Fruit fly (Drosophila melanogaster) whole organism, embryonic: ENCODE results near the gene CG12020.

ENCODE experiments used
- CG10543 ChIP-seq: fragments of 200-800 bp; sonication (Bioruptor generic); optimal IDR thresholded peaks from 3 replicates; lab custom pipeline; 2017; ENCODE audit warnings: missing biosample characterization, mild to moderate bottlenecking, missing genetic modification characterization, moderate library complexity
- CG10959 ChIP-seq: fragments of 200-800 bp; sonication (Bioruptor generic); IDR thresholded peaks from 2 replicates; pipeline ENCODE4 v1.3.6; 2022; ENCODE audit warnings: missing biosample characterization, missing genetic modification characterization
- CG11723 ChIP-seq: fragments of 200-800 bp; sonication (Bioruptor generic); optimal IDR thresholded peaks from 2 replicates; lab custom pipeline; 2017; ENCODE audit warnings: missing biosample characterization, mild to moderate bottlenecking, missing genetic modification characterization
- CG15011 ChIP-seq: fragments of 200-800 bp; sonication (Bioruptor generic); optimal IDR thresholded peaks from 3 replicates; lab custom pipeline; 2018; ENCODE audit warnings: missing biosample characterization, mild to moderate bottlenecking, missing genetic modification characterization
- CG15269 ChIP-seq: fragments of 200-800 bp; sonication (Bioruptor generic); optimal IDR thresholded peaks from 2 replicates; lab custom pipeline; 2018; ENCODE audit warnings: missing biosample characterization, mild to moderate bottlenecking, missing genetic modification characterization, moderate library complexity
- CG17186 ChIP-seq: fragments of 200-800 bp; sonication (Bioruptor generic); optimal IDR thresholded peaks from 3 replicates; lab custom pipeline; 2017; ENCODE audit warnings: missing biosample characterization, missing genetic modification reagents, missing genetic modification characterization
- CG18262 ChIP-seq: fragments of 200-800 bp; optimal IDR thresholded peaks from 3 replicates; lab custom pipeline; 2019; ENCODE audit warnings: missing biosample characterization, mild to moderate bottlenecking, missing genetic modification characterization, moderate library complexity
- CG31224 ChIP-seq: fragments of 200-800 bp; sonication (Bioruptor generic); IDR thresholded peaks from 2 replicates; pipeline ENCODE4 v1.3.6; 2022; ENCODE audit warnings: missing biosample characterization, missing genetic modification characterization
- CG32772 ChIP-seq: fragments of 200-800 bp; sonication (Bioruptor generic); IDR thresholded peaks from 2 replicates; pipeline ENCODE4 v1.3.6; 2022; ENCODE audit warnings: missing biosample characterization, missing genetic modification characterization
- CG7963 ChIP-seq: fragments of 200-800 bp; sonication (Bioruptor generic); IDR thresholded peaks from 3 replicates; pipeline ENCODE4 v1.3.6; 2022; ENCODE audit warnings: missing biosample characterization, missing genetic modification characterization; ENCODE audit not compliant: partially characterized antibody
- CG8359 ChIP-seq: fragments of 200-800 bp; sonication (Bioruptor generic); optimal IDR thresholded peaks from 2 replicates; lab custom pipeline; 2017; ENCODE audit warnings: missing biosample characterization, mild to moderate bottlenecking, missing genetic modification characterization, borderline replicate concordance
- E2f1 ChIP-seq: fragments of 200-800 bp; sonication (Bioruptor generic); IDR thresholded peaks from 2 replicates; pipeline ENCODE4 v1.3.6; 2022; ENCODE audit warnings: missing biosample characterization, missing genetic modification characterization
- Elba2 ChIP-seq: fragments of 200-800 bp; sonication (Bioruptor generic); optimal IDR thresholded peaks from 3 replicates; lab custom pipeline; 2016; ENCODE audit warnings: missing biosample characterization, missing genetic modification characterization
- Fer2 ChIP-seq: fragments of 200-800 bp; sonication (Bioruptor generic); optimal IDR thresholded peaks from 2 replicates; lab custom pipeline; 2018; ENCODE audit warnings: missing biosample characterization, mild to moderate bottlenecking, missing genetic modification characterization, moderate library complexity
- HmgD ChIP-seq: fragments of 200-800 bp; sonication (Bioruptor generic); optimal IDR thresholded peaks from 3 replicates; lab custom pipeline; 2016; ENCODE audit warnings: missing biosample characterization, missing genetic modification characterization
- Hmx ChIP-seq: fragments of 200-800 bp; sonication (Bioruptor generic); optimal IDR thresholded peaks from 2 replicates; lab custom pipeline; 2016; ENCODE audit warnings: missing biosample characterization, missing genetic modification characterization
- Meics ChIP-seq: fragments of 200-800 bp; sonication (Bioruptor generic); optimal IDR thresholded peaks from 2 replicates; lab custom pipeline; 2017; ENCODE audit warnings: missing biosample characterization, mild to moderate bottlenecking, missing genetic modification characterization
- NC2α ChIP-seq: fragments of 200-800 bp; sonication (Bioruptor generic); optimal IDR thresholded peaks from 2 replicates; lab custom pipeline; 2016; ENCODE audit warnings: missing biosample characterization, missing genetic modification characterization
- Neu2 ChIP-seq: fragments of 200-800 bp; sonication (Bioruptor generic); optimal IDR thresholded peaks from 3 replicates; lab custom pipeline; 2016; ENCODE audit warnings: missing biosample characterization, missing genetic modification characterization, borderline replicate concordance
- Ptx1 ChIP-seq: fragments of 200-800 bp; sonication (Bioruptor generic); IDR thresholded peaks from 2 replicates; pipeline ENCODE4 v1.3.6; 2022; ENCODE audit warnings: missing biosample characterization, missing genetic modification characterization
- Tbp ChIP-seq: fragments of >200 bp; optimal IDR thresholded peaks from 2 replicates; lab custom pipeline; 2018; ENCODE audit warnings: missing biosample characterization, missing genetic modification characterization
- Vsx1 ChIP-seq: fragments of 200-800 bp; sonication (Bioruptor generic); optimal IDR thresholded peaks from 2 replicates; lab custom pipeline; 2017; ENCODE audit warnings: missing biosample characterization, mild to moderate bottlenecking, missing genetic modification characterization, missing genetic modification reagents
- caup ChIP-seq: fragments of 200-800 bp; sonication (Bioruptor generic); optimal IDR thresholded peaks from 3 replicates; lab custom pipeline; 2017; ENCODE audit warnings: missing biosample characterization, mild to moderate bottlenecking, missing genetic modification characterization, moderate library complexity; ENCODE audit not compliant: severe bottlenecking
- crp ChIP-seq, 2 experiments: fragments of 200-800 bp; sonication (Bioruptor generic); optimal IDR thresholded peaks; 2 replicates in 1 of 2; 3 replicates in 1 of 2; lab custom pipeline; 2017; ENCODE audit warnings: missing biosample characterization in 2 of 2, missing genetic modification characterization in 2 of 2, mild to moderate bottlenecking in 1 of 2, moderate library complexity in 1 of 2
- dmrt99B ChIP-seq: fragments of 200-800 bp; sonication (Bioruptor generic); optimal IDR thresholded peaks from 2 replicates; lab custom pipeline; 2018; ENCODE audit warnings: missing biosample characterization, mild to moderate bottlenecking, missing genetic modification characterization, moderate library complexity
- emc ChIP-seq: fragments of 200-800 bp; sonication (Bioruptor generic); optimal IDR thresholded peaks from 2 replicates; lab custom pipeline; 2016; ENCODE audit warnings: missing biosample characterization, missing genetic modification characterization
- en ChIP-seq: fragments of 200-800 bp; sonication (Bioruptor generic); optimal IDR thresholded peaks from 2 replicates; lab custom pipeline; 2016; ENCODE audit warnings: missing biosample characterization, missing genetic modification characterization
- exex ChIP-seq: fragments of 200-800 bp; sonication (Bioruptor generic); optimal IDR thresholded peaks from 4 replicates; lab custom pipeline; 2018; ENCODE audit warnings: missing biosample characterization, mild to moderate bottlenecking, missing genetic modification characterization, moderate library complexity
- ftz-f1 ChIP-seq: fragments of 200-800 bp; sonication (Bioruptor generic); optimal IDR thresholded peaks from 2 replicates; lab custom pipeline; 2016; ENCODE audit warnings: missing biosample characterization, missing genetic modification characterization
- hbn ChIP-seq: fragments of 200-800 bp; sonication (Bioruptor generic); IDR thresholded peaks from 2 replicates; pipeline ENCODE4 v1.3.6; 2022; ENCODE audit warnings: missing biosample characterization, missing genetic modification characterization; ENCODE audit not compliant: partially characterized antibody
- mam ChIP-seq: fragments of 200-800 bp; sonication (Bioruptor generic); optimal IDR thresholded peaks from 3 replicates; lab custom pipeline; 2016; ENCODE audit warnings: missing biosample characterization, missing genetic modification characterization
- mld ChIP-seq: fragments of 200-800 bp; sonication (Bioruptor generic); IDR thresholded peaks from 3 replicates; pipeline ENCODE4 v1.3.6; 2022; ENCODE audit warnings: missing biosample characterization, missing genetic modification characterization; ENCODE audit not compliant: partially characterized antibody
- nerfin-1 ChIP-seq: fragments of 200-800 bp; sonication (Bioruptor generic); optimal IDR thresholded peaks from 3 replicates; lab custom pipeline; 2019; ENCODE audit warnings: missing biosample characterization, mild to moderate bottlenecking, missing genetic modification characterization, moderate library complexity
- nmo ChIP-seq: fragments of 200-800 bp; sonication (Bioruptor generic); optimal IDR thresholded peaks from 2 replicates; lab custom pipeline; 2018; ENCODE audit warnings: missing biosample characterization, mild to moderate bottlenecking, missing genetic modification characterization, moderate library complexity
- p53 ChIP-seq: fragments of 200-800 bp; sonication (Bioruptor generic); optimal IDR thresholded peaks from 2 replicates; lab custom pipeline; 2016; ENCODE audit warnings: missing biosample characterization, missing genetic modification characterization
- pan ChIP-seq, 4 experiments: fragments of >200 bp in 3 of 4; fragments of 200-800 bp in 1 of 4; sonication (Bioruptor generic) in 1 of 4; optimal IDR thresholded peaks in 3 of 4; IDR thresholded peaks in 1 of 4; 2 replicates each; pipeline versions ENCODE4 v1.3.6 to Lab custom; 2017 to 2022; ENCODE audit warnings: missing biosample characterization in 2 of 4, missing genetic modification characterization in 2 of 4, mixed read lengths in 1 of 4
- pros ChIP-seq: fragments of 200-800 bp; sonication (Bioruptor generic); optimal IDR thresholded peaks from 3 replicates; lab custom pipeline; 2019; ENCODE audit warnings: missing biosample characterization, mild to moderate bottlenecking, missing genetic modification characterization, moderate library complexity
- ranshi ChIP-seq: fragments of 200-800 bp; sonication (Bioruptor generic); IDR thresholded peaks from 2 replicates; pipeline ENCODE4 v1.3.6; 2022; ENCODE audit warnings: missing biosample characterization, missing genetic modification characterization
- row ChIP-seq: fragments of 200-800 bp; sonication (Bioruptor generic); IDR thresholded peaks from 3 replicates; pipeline ENCODE4 v1.3.6; 2022; ENCODE audit warnings: missing biosample characterization, missing genetic modification characterization
- sc ChIP-seq, 3 experiments: fragments of >200 bp in 2 of 3; fragments of 200-800 bp in 1 of 3; sonication (Bioruptor generic) in 1 of 3; optimal IDR thresholded peaks; 2 replicates in 2 of 3; 3 replicates in 1 of 3; lab custom pipeline; 2017; ENCODE audit warnings: mild to moderate bottlenecking in 1 of 3, missing biosample characterization in 1 of 3, missing genetic modification characterization in 1 of 3, missing genetic modification reagents in 1 of 3
- schlank ChIP-seq: fragments of 200-800 bp; sonication (Bioruptor generic); optimal IDR thresholded peaks from 2 replicates; lab custom pipeline; 2018; ENCODE audit warnings: missing biosample characterization, mild to moderate bottlenecking, missing genetic modification characterization
- slou ChIP-seq: fragments of 200-800 bp; sonication (Bioruptor generic); optimal IDR thresholded peaks from 3 replicates; lab custom pipeline; 2016; ENCODE audit warnings: missing biosample characterization, missing genetic modification characterization
- slp2 ChIP-seq: fragments of 200-800 bp; sonication (Bioruptor generic); optimal IDR thresholded peaks from 2 replicates; lab custom pipeline; 2016; ENCODE audit warnings: missing biosample characterization, missing genetic modification characterization
- tap ChIP-seq: fragments of 200-800 bp; optimal IDR thresholded peaks from 3 replicates; lab custom pipeline; 2019; ENCODE audit warnings: missing biosample characterization, mild to moderate bottlenecking, missing genetic modification characterization, moderate library complexity
- tgo ChIP-seq: fragments of 200-800 bp; sonication (Bioruptor generic); IDR thresholded peaks from 3 replicates; pipeline ENCODE4 v1.3.6; 2022; ENCODE audit warnings: missing biosample characterization, missing genetic modification characterization
- tup ChIP-seq: fragments of 200-800 bp; sonication (Bioruptor generic); optimal IDR thresholded peaks from 2 replicates; lab custom pipeline; 2016; ENCODE audit warnings: missing biosample characterization, mild to moderate bottlenecking, missing genetic modification characterization, moderate library complexity
- vfl ChIP-seq: fragments of 200-800 bp; sonication (Bioruptor generic); optimal IDR thresholded peaks from 2 replicates; lab custom pipeline; 2016; ENCODE audit warnings: missing biosample characterization, missing genetic modification characterization
- z ChIP-seq: fragments of 200-800 bp; sonication (Bioruptor generic); IDR thresholded peaks from 3 replicates; pipeline ENCODE4 v1.3.6; 2022; ENCODE audit warnings: missing biosample characterization, missing genetic modification characterization

CG12020 gene

DNA sequence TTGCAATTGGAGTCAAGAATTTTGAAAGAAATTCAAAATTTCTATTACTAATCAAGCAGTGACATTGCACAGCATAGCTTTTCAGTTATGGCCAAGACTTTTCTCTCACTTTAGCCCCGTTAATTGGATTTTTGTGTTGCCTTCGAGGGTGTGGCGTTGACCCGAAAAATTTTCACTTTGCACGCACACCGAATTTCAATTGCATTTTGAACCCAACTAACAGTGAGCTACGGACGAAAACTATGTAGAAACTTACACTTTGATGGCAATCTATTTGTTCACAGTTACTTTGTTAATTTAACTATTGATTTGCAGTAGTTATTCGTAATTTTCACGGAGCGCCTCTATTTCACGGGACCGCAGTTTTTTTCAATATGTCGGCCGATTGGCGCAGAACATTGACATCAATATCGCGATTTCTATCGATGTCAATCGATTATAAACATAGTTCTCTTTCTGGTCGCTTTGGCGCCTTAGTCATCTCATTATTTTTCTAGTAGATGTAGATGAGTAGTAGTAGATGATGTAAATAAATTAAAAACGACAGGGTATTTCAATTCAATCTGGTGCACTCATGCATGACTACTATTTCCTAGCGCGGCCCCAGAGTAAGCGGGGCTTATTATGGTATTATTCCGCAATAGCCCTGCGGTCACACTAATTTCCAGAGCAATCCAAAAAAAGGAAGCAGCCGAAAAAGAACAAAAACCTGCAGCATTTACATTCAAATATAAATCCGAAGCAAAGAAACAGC lies 2.0 kb upstream of the CG12020 start, which contains the start of the genes alpha-Spec, dlt and Cdc37 (continued):
- TF ChIP-seq vfl (GFP tag; lab: Kevin White, UChicago) (no peak), exex (peak; percentile 33), HmgD (GFP tag; lab: Kevin White, UChicago) (peak; percentile 38), E2f1 (GFP tag; lab: Robert Waterston, UW) (no peak), dmrt99B (tag; lab: Kevin White, UChicago) (no peak), Fer2 (tag; lab: Kevin White, UChicago) (no peak), z (GFP tag; lab: Robert Waterston, UW) (no peak), tgo (GFP tag; lab: Robert Waterston, UW) (no peak), mam (peak; percentile 41), row (GFP tag; lab: Robert Waterston, UW) (peak; percentile 31; the same call in 1 of the 3 replicates), CG31224 (GFP tag; lab: Robert Waterston, UW) (no peak), CG10543 (GFP tag; lab: Kevin White, UChicago) (no peak), slou (GFP tag; lab: Kevin White, UChicago) (no peak), Neu2 (no peak), en (GFP tag; lab: Kevin White, UChicago) (no peak), emc (GFP tag; lab: Kevin White, UChicago) (no peak), NC2α (peak; percentile 8), CG11723 (no peak), CG15269 (tag; lab: Kevin White, UChicago) (no peak), ranshi (GFP tag; lab: Robert Waterston, UW) (no peak), pan (optimal IDR thresholded peaks at IDR 0.05; lab: Kevin White, UChicago) (no peak), pan (GFP tag; optimal IDR thresholded peaks at IDR 0.05 in 1 of 2, IDR thresholded peaks at IDR 0.05 in 1 of 2) (no peak), Elba2 (no peak), CG10959 (GFP tag; lab: Robert Waterston, UW) (no peak), tup (GFP tag; lab: Kevin White, UChicago) (no peak), nmo (peak; percentile 54), schlank (no peak), CG7963 (GFP tag; lab: Robert Waterston, UW) (peak; percentile 79), tap (tag; lab: Kevin White, UChicago) (no peak), CG15011 (no peak), Ptx1 (GFP tag; lab: Robert Waterston, UW) (no peak), crp (GFP tag; optimal IDR thresholded peaks at IDR 0.05; lab: Kevin White, UChicago) (peak in 1 of 2 experiments; percentile 50), CG17186 (GFP tag; lab: Kevin White, UChicago) (peak; percentile 77), pros (GFP tag; lab: Kevin White, UChicago) (peak; percentile 15), slp2 (GFP tag; lab: Kevin White, UChicago) (no peak), Vsx1 (GFP tag; lab: Kevin White, UChicago) (no peak), p53 (peak; percentile 47), mld (GFP tag; lab: Robert Waterston, UW) (peak; percentile 62; the same call in 1 of the 3 replicates), Tbp (GFP tag; lab: Kevin White, UChicago) (no peak), CG32772 (GFP tag; lab: Robert Waterston, UW) (peak; percentile 12; the same call in 1 of the 2 replicates), CG8359 (GFP tag; lab: Kevin White, UChicago) (no peak), sc (optimal IDR thresholded peaks at IDR 0.05; lab: Kevin White, UChicago) (no peak), sc (GFP tag; optimal IDR thresholded peaks at IDR 0.05; lab: Kevin White, UChicago) (no peak), Meics (GFP tag; lab: Kevin White, UChicago) (no peak), CG18262 (tag; lab: Kevin White, UChicago) (peak; percentile 43), nerfin-1 (tag; lab: Kevin White, UChicago) (no peak), ftz-f1 (GFP tag; lab: Kevin White, UChicago) (no peak), caup (no peak), Hmx (GFP tag; lab: Kevin White, UChicago) (no peak), hbn (peak; percentile 73)
